Fruit fly (Drosophila melanogaster): ENCODE measurements around the gene CG31898.

DNA sequence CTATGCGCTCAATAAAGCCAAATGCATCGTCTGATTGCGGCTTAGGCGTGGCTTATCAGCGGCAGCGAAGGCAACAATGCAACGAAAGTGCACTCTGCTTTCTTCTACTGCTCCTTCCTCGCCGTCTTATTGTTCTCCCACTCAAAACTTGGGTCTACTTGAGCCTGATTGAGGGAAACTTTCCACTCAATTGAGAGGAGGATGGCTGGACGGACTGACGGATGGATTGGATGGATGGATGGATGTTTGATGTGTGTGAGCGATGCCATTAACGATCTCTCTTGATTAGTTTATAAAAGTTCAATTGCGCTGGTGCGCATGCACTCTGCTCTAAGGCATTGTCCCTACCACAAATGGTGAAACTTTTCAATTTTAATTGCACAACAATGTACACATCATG is 22.8 kb downstream of the CG31898 start:
- no peak for TF ChIP-seq Myc (optimal IDR thresholded peaks at IDR 0.05)
- no peak for TF ChIP-seq h (optimal IDR thresholded peaks at IDR 0.05)
